Worm (Caenorhabditis elegans) whole organism, mixed stage, embryonic: ENCODE measurements around the gene C04E7.1.

ENCODE experiments used
- M03D4.4 ChIP-seq: sonication (generic microtip); optimal IDR thresholded peaks from 2 replicates; lab custom pipeline; 2017; ENCODE audit warnings: mild to moderate bottlenecking, missing genetic modification characterization, missing compliant biosample characterization
- blmp-1 ChIP-seq: fragments of 150-350 bp; optimal IDR thresholded peaks from 2 replicates; lab custom pipeline; 2014; ENCODE audit warnings: missing biosample characterization, missing genetic modification characterization
- ceh-39 ChIP-seq: fragments of 150-350 bp; optimal IDR thresholded peaks from 2 replicates; lab custom pipeline; 2014; ENCODE audit warnings: missing biosample characterization, missing genetic modification characterization
- ceh-43 ChIP-seq: fragments of 200-800 bp; sonication (Bioruptor generic); optimal IDR thresholded peaks from 2 replicates; lab custom pipeline; 2018; ENCODE audit warnings: mild to moderate bottlenecking, missing genetic modification characterization, moderate library complexity, missing compliant biosample characterization
- ceh-83 ChIP-seq: fragments of 200-800 bp; sonication (Bioruptor generic); optimal IDR thresholded peaks from 2 replicates; lab custom pipeline; 2018; ENCODE audit warnings: mild to moderate bottlenecking, missing genetic modification characterization, missing compliant biosample characterization
- ces-1 ChIP-seq: fragments of 150-350 bp; optimal IDR thresholded peaks from 2 replicates; lab custom pipeline; 2014; ENCODE audit warnings: missing biosample characterization, missing genetic modification reagents, missing genetic modification characterization
- cnd-1 ChIP-seq: fragments of 200-800 bp; sonication (Bioruptor generic); optimal IDR thresholded peaks from 2 replicates; lab custom pipeline; 2018; ENCODE audit warnings: mild to moderate bottlenecking, missing genetic modification characterization, missing compliant biosample characterization
- elt-1 ChIP-seq: sonication (generic microtip); optimal IDR thresholded peaks from 2 replicates; lab custom pipeline; 2017; ENCODE audit warnings: missing genetic modification characterization, mild to moderate bottlenecking, missing compliant biosample characterization, antibody characterized with exemption, moderate library complexity, borderline replicate concordance; ENCODE audit not compliant: insufficient read depth
- elt-3 ChIP-seq: fragments of 150-350 bp; optimal IDR thresholded peaks from 2 replicates; lab custom pipeline; 2014; ENCODE audit warnings: missing biosample characterization, missing genetic modification characterization
- flh-1 ChIP-seq: fragments of 200-800 bp; sonication (Bioruptor generic); optimal IDR thresholded peaks from 2 replicates; lab custom pipeline; 2018; ENCODE audit warnings: mild to moderate bottlenecking, missing genetic modification characterization, moderate library complexity, missing compliant biosample characterization
- ham-2 ChIP-seq: fragments of 200-800 bp; sonication (Bioruptor generic); optimal IDR thresholded peaks from 2 replicates; lab custom pipeline; 2018; ENCODE audit warnings: mild to moderate bottlenecking, missing genetic modification characterization, missing compliant biosample characterization
- lin-13 ChIP-seq: fragments of 150-350 bp; optimal IDR thresholded peaks from 2 replicates; lab custom pipeline; 2014; ENCODE audit warnings: missing biosample characterization, missing genetic modification characterization
- lin-32 ChIP-seq: fragments of 200-800 bp; sonication (Bioruptor generic); optimal IDR thresholded peaks from 2 replicates; lab custom pipeline; 2018; ENCODE audit warnings: mild to moderate bottlenecking, missing genetic modification characterization, missing compliant biosample characterization
- lsy-2 ChIP-seq: fragments of 150-350 bp; optimal IDR thresholded peaks from 2 replicates; lab custom pipeline; 2014; ENCODE audit warnings: missing biosample characterization, missing genetic modification characterization
- mab-5 ChIP-seq: fragments of 150-350 bp; optimal IDR thresholded peaks from 2 replicates; lab custom pipeline; 2014; ENCODE audit warnings: missing biosample characterization, missing genetic modification characterization
- mep-1 ChIP-seq: fragments of 150-350 bp; optimal IDR thresholded peaks from 2 replicates; lab custom pipeline; 2017; ENCODE audit warnings: missing biosample characterization, missing genetic modification reagents, missing genetic modification characterization, inconsistent platforms
- mls-2 ChIP-seq: sonication (generic microtip); optimal IDR thresholded peaks from 2 replicates; lab custom pipeline; 2016; ENCODE audit warnings: mild to moderate bottlenecking, missing genetic modification characterization, moderate library complexity, missing compliant biosample characterization
- nhr-12 ChIP-seq: fragments of 150-350 bp; optimal IDR thresholded peaks from 2 replicates; lab custom pipeline; 2014; ENCODE audit warnings: missing biosample characterization, missing genetic modification characterization
- nhr-2 ChIP-seq: fragments of 150-350 bp; optimal IDR thresholded peaks from 2 replicates; lab custom pipeline; 2014; ENCODE audit warnings: missing biosample characterization, missing genetic modification characterization
- nhr-237 ChIP-seq: fragments of 150-350 bp; optimal IDR thresholded peaks from 2 replicates; lab custom pipeline; 2014; ENCODE audit warnings: missing biosample characterization, missing genetic modification characterization
- nhr-28 ChIP-seq: fragments of 150-350 bp; optimal IDR thresholded peaks from 2 replicates; lab custom pipeline; 2014; ENCODE audit warnings: missing biosample characterization, missing genetic modification characterization
- nhr-76 ChIP-seq: sonication (generic microtip); optimal IDR thresholded peaks from 2 replicates; lab custom pipeline; 2017; ENCODE audit warnings: missing biosample characterization, missing genetic modification characterization
- pha-4 ChIP-seq: fragments of 150-350 bp; optimal IDR thresholded peaks from 2 replicates; lab custom pipeline; 2018; ENCODE audit warnings: missing biosample characterization, missing genetic modification reagents, missing genetic modification characterization
- sem-2 ChIP-seq: fragments of 200-800 bp; sonication (Bioruptor generic); optimal IDR thresholded peaks from 2 replicates; lab custom pipeline; 2018; ENCODE audit warnings: mild to moderate bottlenecking, missing genetic modification characterization, missing compliant biosample characterization
- snpc-4 ChIP-seq: fragments of 150-350 bp; optimal IDR thresholded peaks from 2 replicates; lab custom pipeline; 2014; ENCODE audit warnings: missing biosample characterization, missing genetic modification characterization
- sptf-1 ChIP-seq: sonication (generic microtip); optimal IDR thresholded peaks from 2 replicates; lab custom pipeline; 2017; ENCODE audit warnings: mild to moderate bottlenecking, missing genetic modification characterization, moderate library complexity, missing compliant biosample characterization
- tbx-8 ChIP-seq: fragments of 200-800 bp; sonication (Bioruptor generic); optimal IDR thresholded peaks from 2 replicates; lab custom pipeline; 2018; ENCODE audit warnings: mild to moderate bottlenecking, missing genetic modification characterization, moderate library complexity, missing compliant biosample characterization
- unc-120 ChIP-seq: sonication (generic microtip); optimal IDR thresholded peaks from 2 replicates; lab custom pipeline; 2017; ENCODE audit warnings: missing genetic modification characterization, missing compliant biosample characterization; ENCODE audit not compliant: poor library complexity, severe bottlenecking
- unc-39 ChIP-seq: fragments of 150-350 bp; optimal IDR thresholded peaks from 2 replicates; lab custom pipeline; 2014; ENCODE audit warnings: missing biosample characterization, missing genetic modification characterization
- unc-62 ChIP-seq: fragments of 150-350 bp; optimal IDR thresholded peaks from 2 replicates; lab custom pipeline; 2014; ENCODE audit warnings: missing biosample characterization, missing genetic modification reagents, missing genetic modification characterization
- zip-8 ChIP-seq: fragments of 150-350 bp; optimal IDR thresholded peaks from 2 replicates; lab custom pipeline; 2014; ENCODE audit warnings: missing biosample characterization, missing genetic modification characterization
- ztf-11 ChIP-seq: fragments of 150-350 bp; optimal IDR thresholded peaks from 2 replicates; lab custom pipeline; 2014; ENCODE audit warnings: missing biosample characterization, missing genetic modification characterization

C04E7.1 gene

ce11 chrX:357792-358191 is at the start of gene C04E7.1:
TSS of gene C04E7.1 (plus strand) at chrX:358092.
- no peak for TF ChIP-seq ceh-39 (tag; lab: Kevin White, UChicago)
- TF ChIP-seq lin-32: no peak
- TF ChIP-seq lsy-2 (tag; lab: Kevin White, UChicago): no peak
- no peak for TF ChIP-seq sem-2 (GFP tag; lab: Kevin White, UChicago)
- TF ChIP-seq flh-1 (GFP tag; lab: Kevin White, UChicago): no peak
- no peak for TF ChIP-seq mls-2 (tag; lab: Kevin White, UChicago)
- TF ChIP-seq blmp-1 (tag; lab: Kevin White, UChicago): no peak
- TF ChIP-seq unc-39 (tag; lab: Kevin White, UChicago): no peak
- TF ChIP-seq nhr-237: no peak
- TF ChIP-seq pha-4 (tag; lab: Kevin White, UChicago): no peak
- no peak for TF ChIP-seq mab-5
- TF ChIP-seq ceh-83: no peak
- TF ChIP-seq nhr-2 (tag; lab: Kevin White, UChicago): no peak
- no peak for TF ChIP-seq tbx-8 (GFP tag; lab: Kevin White, UChicago)

ce11 chrX:309076-309475 is 48.8 kb upstream of the C04E7.1 start:
- TF ChIP-seq lsy-2 (tag; lab: Kevin White, UChicago) (no peak), ham-2 (GFP tag; lab: Kevin White, UChicago) (no peak), tbx-8 (GFP tag; lab: Kevin White, UChicago) (no peak), nhr-76 (tag; lab: Kevin White, UChicago) (no peak), ces-1 (GFP tag; lab: Kevin White, UChicago) (peak; percentile 66), elt-3 (tag; lab: Kevin White, UChicago) (no peak), mab-5 (no peak)

- no peak for TF ChIP-seq mep-1 (tag; lab: Kevin White, UChicago)
- no peak for TF ChIP-seq snpc-4
- no peak for TF ChIP-seq M03D4.4 (tag; lab: Kevin White, UChicago)
- TF ChIP-seq sem-2 (GFP tag; lab: Kevin White, UChicago): no peak
- no peak for TF ChIP-seq cnd-1 (tag; lab: Kevin White, UChicago)
- TF ChIP-seq blmp-1 (tag; lab: Kevin White, UChicago): no peak
- no peak for TF ChIP-seq ceh-43
- no peak for TF ChIP-seq nhr-237
- TF ChIP-seq flh-1 (GFP tag; lab: Kevin White, UChicago): no peak
- no peak for TF ChIP-seq mls-2 (tag; lab: Kevin White, UChicago)
- TF ChIP-seq unc-62 (GFP tag; lab: Kevin White, UChicago): no peak
- no peak for TF ChIP-seq ceh-39 (tag; lab: Kevin White, UChicago)
- TF ChIP-seq ces-1 (GFP tag; lab: Kevin White, UChicago): no peak
- TF ChIP-seq ham-2 (GFP tag; lab: Kevin White, UChicago): no peak
- no peak for TF ChIP-seq ceh-83
- TF ChIP-seq tbx-8 (GFP tag; lab: Kevin White, UChicago): no peak
- TF ChIP-seq nhr-76 (tag; lab: Kevin White, UChicago): no peak
- TF ChIP-seq ztf-11 (tag; lab: Kevin White, UChicago): no peak
Measured at ce11 chrX:311211-311610, 46.7 kb upstream of the C04E7.1 start, which contains the start of gene nlp-64. TSS of gene nlp-64 (minus strand) at chrX:311311.

ce11 chrX:312238-312637 is 45.7 kb upstream of the C04E7.1 start:
- TF ChIP-seq sem-2 (GFP tag; lab: Kevin White, UChicago) (no peak), sptf-1 (tag; lab: Kevin White, UChicago) (no peak), elt-1 (tag; lab: Kevin White, UChicago) (no peak), unc-62 (GFP tag; lab: Kevin White, UChicago) (no peak), zip-8 (tag; lab: Kevin White, UChicago) (no peak), ces-1 (GFP tag; lab: Kevin White, UChicago) (no peak), nhr-2 (tag; lab: Kevin White, UChicago) (no peak), nhr-12 (tag; lab: Kevin White, UChicago) (no peak), lin-13 (tag; lab: Kevin White, UChicago) (no peak), blmp-1 (tag; lab: Kevin White, UChicago) (no peak), M03D4.4 (tag; lab: Kevin White, UChicago) (no peak), lsy-2 (tag; lab: Kevin White, UChicago) (no peak), tbx-8 (GFP tag; lab: Kevin White, UChicago) (no peak), ceh-83 (no peak), nhr-28 (tag; lab: Kevin White, UChicago) (no peak), unc-39 (tag; lab: Kevin White, UChicago) (no peak), cnd-1 (tag; lab: Kevin White, UChicago) (no peak), ztf-11 (tag; lab: Kevin White, UChicago) (no peak), unc-120 (no peak)
